Fruit fly (Drosophila melanogaster) whole organism, embryonic: ENCODE data around the gene be.

Source experiments
- B-H1 ChIP-seq: fragments of 200-800 bp; sonication (Bioruptor generic); IDR thresholded peaks from 3 replicates; pipeline ENCODE4 v1.3.6; 2022; ENCODE audit warnings: missing biosample characterization, missing genetic modification characterization
- Bgb ChIP-seq: fragments of 200-800 bp; sonication (Bioruptor generic); IDR thresholded peaks from 2 replicates; pipeline ENCODE4 v1.3.6; 2022; ENCODE audit warnings: missing biosample characterization, missing genetic modification characterization; ENCODE audit not compliant: partially characterized antibody
- CG10431 ChIP-seq: fragments of 200-800 bp; sonication (Bioruptor generic); optimal IDR thresholded peaks from 3 replicates; lab custom pipeline; 2018; ENCODE audit warnings: missing biosample characterization, mild to moderate bottlenecking, missing genetic modification characterization
- CG1233 ChIP-seq: fragments of 200-800 bp; sonication (Bioruptor generic); optimal IDR thresholded peaks from 4 replicates; lab custom pipeline; 2018; ENCODE audit warnings: missing biosample characterization, mild to moderate bottlenecking, missing genetic modification characterization
- CG12942 ChIP-seq: fragments of 200-800 bp; sonication (Bioruptor generic); optimal IDR thresholded peaks from 3 replicates; lab custom pipeline; 2016; ENCODE audit warnings: missing biosample characterization, missing genetic modification characterization
- CG13624 ChIP-seq: fragments of 200-800 bp; sonication (Bioruptor generic); optimal IDR thresholded peaks from 2 replicates; lab custom pipeline; 2016; ENCODE audit warnings: missing biosample characterization, missing genetic modification characterization
- CG15011 ChIP-seq: fragments of 200-800 bp; sonication (Bioruptor generic); optimal IDR thresholded peaks from 3 replicates; lab custom pipeline; 2018; ENCODE audit warnings: missing biosample characterization, mild to moderate bottlenecking, missing genetic modification characterization
- CG15696 ChIP-seq: fragments of 200-800 bp; sonication (Bioruptor generic); optimal IDR thresholded peaks from 2 replicates; lab custom pipeline; 2019; ENCODE audit warnings: missing biosample characterization, mild to moderate bottlenecking, missing genetic modification characterization, moderate library complexity
- CG16813 ChIP-seq: fragments of 200-800 bp; sonication (Bioruptor generic); IDR thresholded peaks from 3 replicates; pipeline ENCODE4 v1.3.6; 2022; ENCODE audit warnings: missing biosample characterization, missing genetic modification characterization; ENCODE audit not compliant: partially characterized antibody
- CG17328 ChIP-seq: fragments of 200-800 bp; sonication (Bioruptor generic); IDR thresholded peaks from 2 replicates; pipeline ENCODE4 v1.3.6; 2022; ENCODE audit warnings: missing biosample characterization, missing genetic modification characterization
- CG1832 ChIP-seq: fragments of 200-800 bp; sonication (Bioruptor generic); optimal IDR thresholded peaks from 2 replicates; lab custom pipeline; 2017; ENCODE audit warnings: missing biosample characterization, mild to moderate bottlenecking, missing genetic modification characterization, inconsistent platforms
- CG18764 ChIP-seq: fragments of 200-800 bp; sonication (Bioruptor generic); optimal IDR thresholded peaks from 3 replicates; lab custom pipeline; 2016; ENCODE audit warnings: missing biosample characterization, missing genetic modification characterization
- CG2202 ChIP-seq: fragments of 200-800 bp; sonication (Bioruptor generic); optimal IDR thresholded peaks from 2 replicates; lab custom pipeline; 2018; ENCODE audit warnings: missing biosample characterization, mild to moderate bottlenecking, missing genetic modification characterization
- CG2875 ChIP-seq: fragments of 200-800 bp; sonication (Bioruptor generic); optimal IDR thresholded peaks from 2 replicates; lab custom pipeline; 2017; ENCODE audit warnings: missing biosample characterization, mild to moderate bottlenecking, missing genetic modification characterization, missing genetic modification reagents
- CG30020 ChIP-seq: fragments of 200-800 bp; optimal IDR thresholded peaks from 2 replicates; lab custom pipeline; 2019; ENCODE audit warnings: missing biosample characterization, mild to moderate bottlenecking, missing genetic modification characterization, moderate library complexity
- CG3065 ChIP-seq: fragments of 200-800 bp; sonication (Bioruptor generic); optimal IDR thresholded peaks from 2 replicates; lab custom pipeline; 2016; ENCODE audit warnings: missing biosample characterization, missing genetic modification characterization
- CG4707 ChIP-seq: fragments of 200-800 bp; sonication (Bioruptor generic); optimal IDR thresholded peaks from 2 replicates; lab custom pipeline; 2018; ENCODE audit warnings: missing biosample characterization, mild to moderate bottlenecking, missing genetic modification characterization, moderate library complexity
- CG5953 ChIP-seq: fragments of 200-800 bp; sonication (Bioruptor generic); IDR thresholded peaks from 2 replicates; pipeline ENCODE4 v1.3.6; 2022; ENCODE audit warnings: missing biosample characterization, missing genetic modification characterization
- CG6654 ChIP-seq: fragments of 200-800 bp; sonication (Bioruptor generic); optimal IDR thresholded peaks from 2 replicates; lab custom pipeline; 2017; ENCODE audit warnings: missing biosample characterization, mild to moderate bottlenecking, missing genetic modification characterization
- CG8281 ChIP-seq: fragments of 200-800 bp; sonication (Bioruptor generic); optimal IDR thresholded peaks from 2 replicates; lab custom pipeline; 2018; ENCODE audit warnings: missing biosample characterization, mild to moderate bottlenecking, missing genetic modification characterization, moderate library complexity
- CG8478 ChIP-seq: fragments of >200 bp; optimal IDR thresholded peaks from 2 replicates; lab custom pipeline; 2018
- CrebB ChIP-seq: fragments of 200-800 bp; sonication (Bioruptor generic); optimal IDR thresholded peaks from 3 replicates; lab custom pipeline; 2018; ENCODE audit warnings: missing biosample characterization, mild to moderate bottlenecking, missing genetic modification characterization
- D ChIP-seq, 2 experiments: fragments of 200-800 bp in 1 of 2; fragments of >200 bp in 1 of 2; sonication (Bioruptor generic) in 1 of 2; optimal IDR thresholded peaks; 2 replicates in 1 of 2; 3 replicates in 1 of 2; lab custom pipeline; 2017; ENCODE audit warnings: mild to moderate bottlenecking in 1 of 2, missing biosample characterization in 1 of 2, missing genetic modification characterization in 1 of 2, missing genetic modification reagents in 1 of 2
- Dbx ChIP-seq: fragments of 200-800 bp; sonication (Bioruptor generic); IDR thresholded peaks from 3 replicates; pipeline ENCODE4 v1.3.6; 2022; ENCODE audit warnings: missing biosample characterization, missing genetic modification characterization
- E2f2 ChIP-seq: fragments of 200-800 bp; sonication (Bioruptor generic); IDR thresholded peaks from 2 replicates; pipeline ENCODE4 v1.3.6; 2022; ENCODE audit warnings: missing biosample characterization, missing genetic modification characterization
- Fer1 ChIP-seq: fragments of 200-800 bp; sonication (Bioruptor generic); optimal IDR thresholded peaks from 2 replicates; lab custom pipeline; 2017; ENCODE audit warnings: missing biosample characterization, mild to moderate bottlenecking, missing genetic modification characterization
- Fer2 ChIP-seq: fragments of 200-800 bp; sonication (Bioruptor generic); optimal IDR thresholded peaks from 2 replicates; lab custom pipeline; 2018; ENCODE audit warnings: missing biosample characterization, mild to moderate bottlenecking, missing genetic modification characterization, moderate library complexity
- HLH4C ChIP-seq: fragments of 200-800 bp; sonication (Bioruptor generic); IDR thresholded peaks from 3 replicates; pipeline ENCODE4 v1.3.6; 2022; ENCODE audit warnings: missing biosample characterization, missing genetic modification characterization; ENCODE audit not compliant: partially characterized antibody
- Hr3 ChIP-seq: fragments of 200-800 bp; sonication (Bioruptor generic); optimal IDR thresholded peaks from 3 replicates; lab custom pipeline; 2016; ENCODE audit warnings: missing biosample characterization, missing genetic modification characterization
- Mad ChIP-seq: fragments of 200-800 bp; sonication (Bioruptor generic); optimal IDR thresholded peaks from 2 replicates; lab custom pipeline; 2016; ENCODE audit warnings: missing biosample characterization, missing genetic modification characterization
- Sry-δ ChIP-seq: fragments of 200-800 bp; sonication (Bioruptor generic); optimal IDR thresholded peaks from 2 replicates; lab custom pipeline; 2016; ENCODE audit warnings: missing biosample characterization, missing genetic modification characterization
- Ssrp ChIP-seq: fragments of 200-800 bp; sonication (Bioruptor generic); optimal IDR thresholded peaks from 2 replicates; lab custom pipeline; 2018; ENCODE audit warnings: missing biosample characterization, mild to moderate bottlenecking, missing genetic modification characterization, moderate library complexity
- TFAM ChIP-seq: fragments of 200-800 bp; sonication (Bioruptor generic); optimal IDR thresholded peaks from 2 replicates; lab custom pipeline; 2017; ENCODE audit warnings: missing biosample characterization, missing genetic modification characterization, inconsistent platforms
- Xbp1 ChIP-seq: fragments of 200-800 bp; sonication (Bioruptor generic); optimal IDR thresholded peaks from 3 replicates; lab custom pipeline; 2016; ENCODE audit warnings: missing biosample characterization, mild to moderate bottlenecking, missing genetic modification characterization
- ab ChIP-seq: fragments of 200-800 bp; sonication (Bioruptor generic); optimal IDR thresholded peaks from 2 replicates; lab custom pipeline; 2016; ENCODE audit warnings: missing biosample characterization, missing genetic modification characterization
- al ChIP-seq: fragments of 200-800 bp; sonication (Bioruptor generic); IDR thresholded peaks from 2 replicates; pipeline ENCODE4 v1.3.6; 2022; ENCODE audit warnings: missing biosample characterization, missing genetic modification characterization
- ase ChIP-seq: fragments of 200-800 bp; sonication (Bioruptor generic); IDR thresholded peaks from 3 replicates; pipeline ENCODE4 v1.3.6; 2022; ENCODE audit warnings: missing biosample characterization, missing genetic modification characterization
- ems ChIP-seq: fragments of 200-800 bp; sonication (Bioruptor generic); optimal IDR thresholded peaks from 3 replicates; lab custom pipeline; 2016; ENCODE audit warnings: missing biosample characterization, missing genetic modification characterization
- fru ChIP-seq: fragments of >200 bp; optimal IDR thresholded peaks from 2 replicates; lab custom pipeline; 2017
- ham ChIP-seq: fragments of 200-800 bp; sonication (Bioruptor generic); IDR thresholded peaks from 2 replicates; pipeline ENCODE4 v1.3.6; 2022; ENCODE audit warnings: missing biosample characterization, missing genetic modification characterization
- jumu ChIP-seq: fragments of 200-800 bp; sonication (Bioruptor generic); optimal IDR thresholded peaks from 3 replicates; lab custom pipeline; 2016; ENCODE audit warnings: missing biosample characterization, missing genetic modification characterization
- luna ChIP-seq: fragments of 200-800 bp; sonication (Bioruptor generic); optimal IDR thresholded peaks from 2 replicates; lab custom pipeline; 2016; ENCODE audit warnings: missing biosample characterization, missing genetic modification characterization
- maf-S ChIP-seq: fragments of 200-800 bp; sonication (Bioruptor generic); optimal IDR thresholded peaks from 2 replicates; lab custom pipeline; 2016; ENCODE audit warnings: missing biosample characterization, missing genetic modification characterization
- mirr ChIP-seq: fragments of 200-800 bp; sonication (Bioruptor generic); optimal IDR thresholded peaks from 3 replicates; lab custom pipeline; 2018; ENCODE audit warnings: missing biosample characterization, mild to moderate bottlenecking, missing genetic modification characterization
- nau ChIP-seq: fragments of 200-800 bp; sonication (Bioruptor generic); optimal IDR thresholded peaks from 3 replicates; lab custom pipeline; 2017; ENCODE audit warnings: missing biosample characterization, mild to moderate bottlenecking, missing genetic modification characterization, missing genetic modification reagents
- prd ChIP-seq, 3 experiments: fragments of >200 bp in 2 of 3; fragments of 200-800 bp in 1 of 3; sonication (Bioruptor generic) in 1 of 3; optimal IDR thresholded peaks in 2 of 3; IDR thresholded peaks in 1 of 3; 2 replicates in 2 of 3; 3 replicates in 1 of 3; pipeline versions ENCODE4 v1.3.6 to Lab custom; 2017 to 2022; ENCODE audit warnings: missing biosample characterization in 1 of 3, missing genetic modification characterization in 1 of 3
- sna ChIP-seq: fragments of 200-800 bp; sonication (Bioruptor generic); IDR thresholded peaks from 2 replicates; pipeline ENCODE4 v1.3.6; 2022; ENCODE audit warnings: missing biosample characterization, missing genetic modification characterization; ENCODE audit not compliant: partially characterized antibody
- tgo ChIP-seq: fragments of 200-800 bp; sonication (Bioruptor generic); IDR thresholded peaks from 3 replicates; pipeline ENCODE4 v1.3.6; 2022; ENCODE audit warnings: missing biosample characterization, missing genetic modification characterization
- toy ChIP-seq: fragments of 200-800 bp; sonication (Bioruptor generic); IDR thresholded peaks from 2 replicates; pipeline ENCODE4 v1.3.6; 2022; ENCODE audit warnings: missing biosample characterization, missing genetic modification characterization
- ttk ChIP-seq: fragments of 200-800 bp; sonication (Bioruptor generic); IDR thresholded peaks from 2 replicates; pipeline ENCODE4 v2.1.2; 2022; ENCODE audit warnings: missing biosample characterization, missing genetic modification characterization
- yki ChIP-seq: fragments of >200 bp; optimal IDR thresholded peaks from 3 replicates; lab custom pipeline; 2018

The be gene

DNA sequence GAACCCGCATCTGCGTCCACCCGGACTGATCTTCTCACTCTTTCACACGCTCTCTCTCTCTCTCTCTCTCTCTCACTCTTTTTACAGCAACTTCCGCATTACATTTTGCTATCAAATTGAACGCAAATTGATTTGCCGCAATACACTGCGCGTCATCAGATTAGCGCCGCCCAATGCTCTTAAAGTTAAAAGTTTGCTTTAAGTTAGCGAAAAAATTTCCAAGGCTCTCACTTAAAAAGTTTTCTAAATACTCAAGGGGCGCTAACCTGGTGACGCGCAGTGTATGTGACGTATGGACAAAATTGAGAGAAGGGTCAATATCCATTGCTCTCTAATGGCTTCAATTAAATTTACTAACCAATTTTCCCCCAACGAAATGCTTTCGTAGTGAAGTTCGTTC, 2.0 kb upstream of the be start (continued):
- TF ChIP-seq B-H1 (GFP tag; lab: Robert Waterston, UW), result peak; percentile 52; the same call in 2 of the 3 replicates
- TF ChIP-seq tgo, result peak; percentile 83
- TF ChIP-seq Sry-δ, result peak; percentile 59
- peak; percentile 81 for TF ChIP-seq Hr3 (GFP tag; lab: Kevin White, UChicago)
- TF ChIP-seq CG2875 (GFP tag; lab: Kevin White, UChicago), result peak; percentile 80
- TF ChIP-seq CrebB, result peak; percentile 80
- TF ChIP-seq CG12942 (GFP tag; lab: Kevin White, UChicago), result peak; percentile 75
- TF ChIP-seq ase (GFP tag; lab: Robert Waterston, UW), result peak; percentile 66; the same call in 2 of the 3 replicates
- peak; percentile 81 for TF ChIP-seq nau (GFP tag; lab: Kevin White, UChicago)
- TF ChIP-seq ham (GFP tag; lab: Robert Waterston, UW), result peak; percentile 73
- TF ChIP-seq CG8478 (lab: Kevin White, UChicago), result no peak
- peak; percentile 74 for TF ChIP-seq Fer2 (tag; lab: Kevin White, UChicago)
- peak; percentile 76 for TF ChIP-seq ttk (GFP tag; lab: Robert Waterston, UW)
- TF ChIP-seq CG1233, result peak; percentile 83
- peak; percentile 74 for TF ChIP-seq CG3065 (GFP tag; lab: Kevin White, UChicago)
- TF ChIP-seq luna (GFP tag; lab: Kevin White, UChicago), result peak; percentile 68
- TF ChIP-seq CG10431 (GFP tag; lab: Kevin White, UChicago), result peak; percentile 64
- TF ChIP-seq CG13624 (GFP tag; lab: Kevin White, UChicago), result peak; percentile 85
- TF ChIP-seq Xbp1 (GFP tag; lab: Kevin White, UChicago), result peak; percentile 88
- TF ChIP-seq CG17328 (GFP tag; lab: Robert Waterston, UW), result peak; percentile 90
- TF ChIP-seq CG18764, result peak; percentile 79
- peak; percentile 76 for TF ChIP-seq mirr
- no peak for TF ChIP-seq prd (optimal IDR thresholded peaks at IDR 0.05; lab: Kevin White, UChicago)
- TF ChIP-seq prd (GFP tag; IDR thresholded peaks at IDR 0.05; lab: Robert Waterston, UW), result peak; percentile 87
- no peak for TF ChIP-seq yki (lab: Kevin White, UChicago)
- TF ChIP-seq CG5953 (GFP tag; lab: Robert Waterston, UW), result peak; percentile 67
- TF ChIP-seq maf-S (GFP tag; lab: Kevin White, UChicago), result peak; percentile 77
- peak; percentile 64 for TF ChIP-seq E2f2 (GFP tag; lab: Robert Waterston, UW)
- peak; percentile 68 for TF ChIP-seq CG4707 (GFP tag; lab: Kevin White, UChicago)
- peak; percentile 15 for TF ChIP-seq TFAM
- peak; percentile 1 for TF ChIP-seq CG30020 (tag; lab: Kevin White, UChicago)
- TF ChIP-seq CG1832 (GFP tag; lab: Kevin White, UChicago), result peak; percentile 46
- no peak for TF ChIP-seq fru (lab: Kevin White, UChicago)
- TF ChIP-seq ab (GFP tag; lab: Kevin White, UChicago), result peak; percentile 15
- no peak for TF ChIP-seq CG16813 (GFP tag; lab: Robert Waterston, UW)
- TF ChIP-seq CG6654 (GFP tag; lab: Kevin White, UChicago), result peak; percentile 55
- peak; percentile 72 for TF ChIP-seq al (GFP tag; lab: Robert Waterston, UW)
- peak; percentile 84 for TF ChIP-seq Dbx (GFP tag; lab: Robert Waterston, UW)
- peak; percentile 62 for TF ChIP-seq CG2202 (tag; lab: Kevin White, UChicago)
- no peak for TF ChIP-seq Bgb (GFP tag; lab: Robert Waterston, UW)
- TF ChIP-seq ems (GFP tag; lab: Kevin White, UChicago), result peak; percentile 87
- TF ChIP-seq toy (GFP tag; lab: Robert Waterston, UW), result no peak
- TF ChIP-seq Mad (GFP tag; lab: Kevin White, UChicago), result peak; percentile 80
- peak; percentile 87 for TF ChIP-seq jumu (GFP tag; lab: Kevin White, UChicago)
- no peak for TF ChIP-seq D (optimal IDR thresholded peaks at IDR 0.05; lab: Kevin White, UChicago)
- TF ChIP-seq D (GFP tag; optimal IDR thresholded peaks at IDR 0.05; lab: Kevin White, UChicago), result peak; percentile 80
- TF ChIP-seq sna (GFP tag; lab: Robert Waterston, UW), result no peak
- TF ChIP-seq Ssrp (tag; lab: Kevin White, UChicago), result peak; percentile 85
- TF ChIP-seq CG15011 (GFP tag; lab: Kevin White, UChicago), result peak; percentile 74
- peak; percentile 75 for TF ChIP-seq CG8281 (tag; lab: Kevin White, UChicago)
- peak; percentile 72 for TF ChIP-seq CG15696 (tag; lab: Kevin White, UChicago)
- no peak for TF ChIP-seq HLH4C (GFP tag; lab: Robert Waterston, UW)
- TF ChIP-seq Fer1 (GFP tag; lab: Kevin White, UChicago), result peak; percentile 84
